Worm (Caenorhabditis elegans) whole organism, young adult: ENCODE results near the gene T01C1.4.

Source experiments
- B0261.1 ChIP-seq: sonication (generic microtip); optimal IDR thresholded peaks from 2 replicates; lab custom pipeline; 2016; ENCODE audit warnings: mild to moderate bottlenecking, missing genetic modification characterization, moderate library complexity, missing compliant biosample characterization
- B0336.3 ChIP-seq: fragments of 200-800 bp; sonication (Bioruptor generic); IDR thresholded peaks from 2 replicates; pipeline ENCODE4 v1.3.6; 2022; ENCODE audit warnings: missing genetic modification characterization, missing compliant biosample characterization
- C06A6.2 ChIP-seq: fragments of 200-800 bp; sonication (Bioruptor generic); conservative IDR thresholded peaks from 2 replicates; pipeline ENCODE4 v1.3.6; 2022; ENCODE audit warnings: missing genetic modification characterization, missing compliant biosample characterization
- C17E4.6 ChIP-seq: fragments of 200-800 bp; sonication (Bioruptor generic); IDR thresholded peaks from 2 replicates; pipeline ENCODE4 v1.3.6; 2022; ENCODE audit warnings: missing genetic modification reagents, missing genetic modification characterization, missing compliant biosample characterization
- F23B12.7 ChIP-seq: sonication (generic microtip); optimal IDR thresholded peaks from 2 replicates; lab custom pipeline; 2017; ENCODE audit warnings: missing genetic modification characterization, mild to moderate bottlenecking, missing compliant biosample characterization, antibody characterized with exemption, moderate library complexity; ENCODE audit not compliant: insufficient read depth
- K11D2.4 ChIP-seq: fragments of 200-800 bp; sonication (Bioruptor generic); IDR thresholded peaks from 2 replicates; pipeline ENCODE4 v1.3.6; 2022; ENCODE audit warnings: missing genetic modification reagents, missing genetic modification characterization, missing compliant biosample characterization
- T07F8.4 ChIP-seq: sonication (generic microtip); optimal IDR thresholded peaks from 2 replicates; lab custom pipeline; 2016; ENCODE audit warnings: mild to moderate bottlenecking, missing genetic modification characterization, moderate library complexity, missing compliant biosample characterization
- T26A5.8 ChIP-seq: sonication (generic microtip); optimal IDR thresholded peaks from 2 replicates; lab custom pipeline; 2016; ENCODE audit warnings: missing genetic modification characterization, missing compliant biosample characterization
- Y79H2A.3 ChIP-seq: fragments of 200-800 bp; sonication (Bioruptor generic); conservative IDR thresholded peaks from 2 replicates; pipeline ENCODE4 v1.3.6; 2022; ENCODE audit warnings: missing genetic modification reagents, missing genetic modification characterization, missing compliant biosample characterization
- ama-1 ChIP-seq, 3 experiments: fragments of 150-350 bp in 1 of 3; sonication (generic microtip) in 2 of 3; optimal IDR thresholded peaks; 2 replicates each; lab custom pipeline; 2014 to 2018; ENCODE audit warnings: missing biosample characterization in 2 of 3, missing genetic modification characterization in 2 of 3, missing genetic modification reagents in 2 of 3
- aptf-2 ChIP-seq: fragments of 200-800 bp; sonication (Bioruptor generic); conservative IDR thresholded peaks from 2 replicates; pipeline ENCODE4 v1.3.6; 2022; ENCODE audit warnings: missing genetic modification reagents, missing genetic modification characterization, missing compliant biosample characterization
- aptf-3 ChIP-seq: fragments of 200-800 bp; sonication (Bioruptor generic); IDR thresholded peaks from 2 replicates; pipeline ENCODE4 v1.3.6; 2022; ENCODE audit warnings: missing genetic modification characterization, missing compliant biosample characterization
- ccch-3 ChIP-seq: fragments of 200-800 bp; sonication (Bioruptor generic); optimal IDR thresholded peaks from 2 replicates; lab custom pipeline; 2018; ENCODE audit warnings: mild to moderate bottlenecking, missing genetic modification characterization, missing compliant biosample characterization
- cebp-1 ChIP-seq, 2 experiments: fragments of 200-800 bp in 1 of 2; sonication (Bioruptor generic) in 1 of 2; sonication (generic microtip) in 1 of 2; IDR thresholded peaks in 1 of 2; optimal IDR thresholded peaks in 1 of 2; 2 replicates each; pipeline versions ENCODE4 v1.3.6 to Lab custom; 2017 to 2022; ENCODE audit warnings: missing compliant biosample characterization in 2 of 2, missing genetic modification characterization in 2 of 2, mild to moderate bottlenecking in 1 of 2, missing genetic modification reagents in 1 of 2, moderate library complexity in 1 of 2
- ceh-40 ChIP-seq: fragments of 200-800 bp; sonication (Bioruptor generic); IDR thresholded peaks from 2 replicates; pipeline ENCODE4 v1.3.6; 2022; ENCODE audit warnings: missing genetic modification characterization, missing compliant biosample characterization
- ceh-58 ChIP-seq: fragments of 200-800 bp; sonication (Bioruptor generic); IDR thresholded peaks from 2 replicates; pipeline ENCODE4 v1.3.6; 2022; ENCODE audit warnings: missing genetic modification characterization, missing compliant biosample characterization
- dox-1 ChIP-seq: fragments of 200-800 bp; sonication (Bioruptor generic); IDR thresholded peaks from 2 replicates; pipeline ENCODE4 v1.3.6; 2022; ENCODE audit warnings: missing genetic modification reagents, missing genetic modification characterization, missing compliant biosample characterization
- efl-1 ChIP-seq: fragments of 150-350 bp; optimal IDR thresholded peaks from 2 replicates; lab custom pipeline; 2014; ENCODE audit warnings: missing biosample characterization, missing genetic modification reagents, missing genetic modification characterization
- egl-44 ChIP-seq: fragments of 200-800 bp; sonication (Bioruptor generic); IDR thresholded peaks from 2 replicates; pipeline ENCODE4 v1.3.6; 2022; ENCODE audit warnings: missing genetic modification reagents, missing genetic modification characterization, missing compliant biosample characterization
- egrh-3 ChIP-seq: fragments of 200-800 bp; sonication (Bioruptor generic); IDR thresholded peaks from 2 replicates; pipeline ENCODE4 v1.3.6; 2022; ENCODE audit warnings: missing genetic modification reagents, missing genetic modification characterization, missing compliant biosample characterization
- gei-17 ChIP-seq: fragments of 200-800 bp; sonication (Bioruptor generic); optimal IDR thresholded peaks from 2 replicates; lab custom pipeline; 2018; ENCODE audit warnings: mild to moderate bottlenecking, missing genetic modification characterization, missing compliant biosample characterization
- hlh-26 ChIP-seq: fragments of 200-800 bp; sonication (Bioruptor generic); conservative IDR thresholded peaks from 2 replicates; pipeline ENCODE4 v1.3.6; 2022; ENCODE audit warnings: missing genetic modification reagents, missing genetic modification characterization, missing compliant biosample characterization
- hmg-1.2 ChIP-seq: fragments of 200-800 bp; sonication (Bioruptor generic); IDR thresholded peaks from 2 replicates; pipeline ENCODE4 v1.3.6; 2022; ENCODE audit warnings: missing genetic modification reagents, missing genetic modification characterization, missing compliant biosample characterization
- hrde-1 ChIP-seq: sonication (generic microtip); optimal IDR thresholded peaks from 2 replicates; lab custom pipeline; 2016; ENCODE audit warnings: missing genetic modification characterization, mild to moderate bottlenecking, missing compliant biosample characterization, moderate library complexity, missing genotype, missing genetic modification reagents, borderline replicate concordance
- hsf-1 ChIP-seq: fragments of 200-800 bp; sonication (Bioruptor generic); IDR thresholded peaks from 2 replicates; pipeline ENCODE4 v1.3.6; 2022; ENCODE audit warnings: missing genetic modification reagents, missing genetic modification characterization, missing compliant biosample characterization
- lin-26 ChIP-seq: fragments of 200-800 bp; sonication (Bioruptor generic); IDR thresholded peaks from 2 replicates; pipeline ENCODE4 v1.3.6; 2022; ENCODE audit warnings: missing genetic modification reagents, missing genetic modification characterization, missing compliant biosample characterization
- lsy-27 ChIP-seq: sonication (generic microtip); optimal IDR thresholded peaks from 2 replicates; lab custom pipeline; 2017; ENCODE audit warnings: missing genetic modification characterization, mild to moderate bottlenecking, missing compliant biosample characterization, antibody characterized with exemption, missing genotype, borderline replicate concordance; ENCODE audit not compliant: insufficient read depth
- madf-10 ChIP-seq: sonication (generic microtip); optimal IDR thresholded peaks from 2 replicates; lab custom pipeline; 2016; ENCODE audit warnings: mild to moderate bottlenecking, missing genetic modification characterization, missing compliant biosample characterization
- madf-6 ChIP-seq: fragments of 200-800 bp; sonication (Bioruptor generic); IDR thresholded peaks from 2 replicates; pipeline ENCODE4 v1.3.6; 2022; ENCODE audit warnings: missing genetic modification reagents, missing genetic modification characterization, missing compliant biosample characterization
- madf-8 ChIP-seq: fragments of 200-800 bp; sonication (Bioruptor generic); conservative IDR thresholded peaks from 2 replicates; pipeline ENCODE4 v1.3.6; 2022; ENCODE audit warnings: missing genetic modification reagents, missing genetic modification characterization, missing compliant biosample characterization
- mel-28 ChIP-seq: sonication (generic microtip); optimal IDR thresholded peaks from 2 replicates; lab custom pipeline; 2016; ENCODE audit warnings: borderline replicate concordance, mild to moderate bottlenecking, missing genetic modification characterization, missing compliant biosample characterization
- nfya-1 ChIP-seq: sonication (generic microtip); optimal IDR thresholded peaks from 2 replicates; lab custom pipeline; 2017; ENCODE audit warnings: antibody characterized with exemption, missing compliant biosample characterization, missing genetic modification characterization, borderline replicate concordance; ENCODE audit not compliant: insufficient read depth
- nfya-2 ChIP-seq: fragments of 200-800 bp; sonication (Bioruptor generic); IDR thresholded peaks from 2 replicates; pipeline ENCODE4 v1.3.6; 2022; ENCODE audit warnings: missing genetic modification reagents, missing genetic modification characterization, missing compliant biosample characterization
- repo-1 ChIP-seq: sonication (generic microtip); optimal IDR thresholded peaks from 2 replicates; lab custom pipeline; 2017; ENCODE audit warnings: mild to moderate bottlenecking, missing genetic modification characterization, missing compliant biosample characterization
- rpc-1 ChIP-seq, 2 experiments: fragments of 150-350 bp in 1 of 2; sonication (generic microtip) in 1 of 2; optimal IDR thresholded peaks; 2 replicates each; lab custom pipeline; 2014 to 2018; ENCODE audit warnings: missing biosample characterization in 1 of 2, missing genetic modification characterization in 1 of 2, missing genetic modification reagents in 1 of 2, missing genotype in 1 of 2
- sdz-38 ChIP-seq: sonication (generic microtip); optimal IDR thresholded peaks from 2 replicates; lab custom pipeline; 2016; ENCODE audit warnings: missing genotype, missing genetic modification characterization, missing compliant biosample characterization
- snpc-3.4 ChIP-seq: sonication (generic microtip); optimal IDR thresholded peaks from 2 replicates; lab custom pipeline; 2017; ENCODE audit warnings: missing genetic modification characterization, mild to moderate bottlenecking, missing compliant biosample characterization, antibody characterized with exemption, moderate library complexity, missing genotype, missing genetic modification reagents
- sptf-2 ChIP-seq: fragments of 200-800 bp; sonication (Bioruptor generic); optimal IDR thresholded peaks from 2 replicates; lab custom pipeline; 2018; ENCODE audit warnings: mild to moderate bottlenecking, missing genetic modification characterization, missing compliant biosample characterization
- tbx-9 ChIP-seq: sonication (generic microtip); optimal IDR thresholded peaks from 2 replicates; lab custom pipeline; 2016; ENCODE audit warnings: borderline replicate concordance, missing genetic modification characterization, inconsistent platforms, missing compliant biosample characterization
- zim-3 ChIP-seq: sonication (generic microtip); optimal IDR thresholded peaks from 2 replicates; lab custom pipeline; 2017; ENCODE audit warnings: mild to moderate bottlenecking, missing genetic modification characterization, moderate library complexity, missing compliant biosample characterization
- ztf-18 ChIP-seq: sonication (generic microtip); optimal IDR thresholded peaks from 2 replicates; lab custom pipeline; 2016; ENCODE audit warnings: missing genotype, mild to moderate bottlenecking, missing genetic modification characterization, missing compliant biosample characterization
- ztf-3 ChIP-seq: fragments of 200-800 bp; sonication (Bioruptor generic); optimal IDR thresholded peaks from 2 replicates; lab custom pipeline; 2018; ENCODE audit warnings: mild to moderate bottlenecking, missing genetic modification characterization, missing compliant biosample characterization

T01C1.4 gene

ce11 chrX:10666871-10667270 is 50.0 kb downstream of the T01C1.4 start (continued):
- TF ChIP-seq ztf-3 (no peak), aptf-2 (no peak), sptf-2 (GFP tag; lab: Kevin White, UChicago) (no peak), egl-44 (0 out of 2 replicates have a peak, but pooled peaks have one; percentile 44), rpc-1 (optimal IDR thresholded peaks at IDR 0.05; lab: Kevin White, UChicago) (peak; percentile 69), rpc-1 (tag; optimal IDR thresholded peaks at IDR 0.05; lab: Kevin White, UChicago) (peak; percentile 74), tbx-9 (tag; lab: Kevin White, UChicago) (no peak), ztf-18 (tag; lab: Kevin White, UChicago) (no peak), efl-1 (no peak), madf-8 (GFP tag; lab: Robert Waterston, UW) (no peak), nfya-1 (tag; lab: Kevin White, UChicago) (no peak), dox-1 (GFP tag; lab: Robert Waterston, UW) (peak; percentile 52), C06A6.2 (GFP tag; lab: Robert Waterston, UW) (0 out of 2 replicates have a peak, but pooled peaks have one; percentile 21), aptf-3 (no peak), repo-1 (no peak), ceh-40 (GFP tag; lab: Robert Waterston, UW) (no peak), zim-3 (peak; percentile 30), madf-6 (GFP tag; lab: Robert Waterston, UW) (peak; percentile 39; the same call in 1 of the 2 replicates), snpc-3.4 (tag; lab: Kevin White, UChicago) (no peak), B0336.3 (GFP tag; lab: Robert Waterston, UW) (no peak), gei-17 (GFP tag; lab: Kevin White, UChicago) (no peak), mel-28 (tag; lab: Kevin White, UChicago) (no peak), B0261.1 (tag; lab: Kevin White, UChicago) (peak; percentile 60), egrh-3 (no peak), lsy-27 (no peak), T26A5.8 (tag; lab: Kevin White, UChicago) (peak; percentile 31), ccch-3 (GFP tag; lab: Kevin White, UChicago) (no peak), hlh-26 (no peak), hmg-1.2 (GFP tag; lab: Robert Waterston, UW) (peak; percentile 55), hrde-1 (tag; lab: Kevin White, UChicago) (peak; percentile 31), Y79H2A.3 (GFP tag; lab: Robert Waterston, UW) (no peak), K11D2.4 (GFP tag; lab: Robert Waterston, UW) (no peak), cebp-1 (GFP tag; IDR thresholded peaks at IDR 0.05; lab: Robert Waterston, UW) (no peak), cebp-1 (tag; optimal IDR thresholded peaks at IDR 0.05; lab: Kevin White, UChicago) (peak; percentile 34), lin-26 (GFP tag; lab: Robert Waterston, UW) (peak; percentile 90), hsf-1 (no peak), nfya-2 (GFP tag; lab: Robert Waterston, UW) (no peak), C17E4.6 (GFP tag; lab: Robert Waterston, UW) (no peak), T07F8.4 (tag; lab: Kevin White, UChicago) (no peak), ceh-58 (no peak), sdz-38 (tag; lab: Kevin White, UChicago) (no peak), madf-10 (tag; lab: Kevin White, UChicago) (no peak), F23B12.7 (tag; lab: Kevin White, UChicago) (no peak), ama-1 (optimal IDR thresholded peaks at IDR 0.05; lab: Kevin White, UChicago) (no peak), ama-1 (GFP tag; optimal IDR thresholded peaks at IDR 0.05; lab: Kevin White, UChicago) (no peak)
